Worm (Caenorhabditis elegans) whole organism, L4 larva: Measurements from ENCODE around the gene F45E10.2.

Experiments
- ZK546.5 ChIP-seq, 2 experiments: sonication (generic microtip); optimal IDR thresholded peaks; 2 replicates each; lab custom pipeline; 2017; ENCODE audit warnings: missing biosample characterization in 2 of 2, missing genetic modification characterization in 2 of 2
- ctbp-1 ChIP-seq: fragments of 200-800 bp; sonication (Bioruptor generic); IDR thresholded peaks from 2 replicates; pipeline ENCODE4 v1.3.6; 2022; ENCODE audit warnings: missing genetic modification reagents, missing genetic modification characterization, missing compliant biosample characterization
- dpl-1 ChIP-seq: fragments of 150-350 bp; optimal IDR thresholded peaks from 2 replicates; lab custom pipeline; 2014; ENCODE audit warnings: missing biosample characterization, missing genetic modification reagents, missing genetic modification characterization
- snpc-4 ChIP-seq: fragments of 150-350 bp; optimal IDR thresholded peaks from 2 replicates; lab custom pipeline; 2014; ENCODE audit warnings: missing biosample characterization, missing genetic modification characterization
- unc-39 ChIP-seq: sonication (generic microtip); optimal IDR thresholded peaks from 2 replicates; lab custom pipeline; 2017; ENCODE audit warnings: missing biosample characterization, missing genetic modification characterization

DNA sequence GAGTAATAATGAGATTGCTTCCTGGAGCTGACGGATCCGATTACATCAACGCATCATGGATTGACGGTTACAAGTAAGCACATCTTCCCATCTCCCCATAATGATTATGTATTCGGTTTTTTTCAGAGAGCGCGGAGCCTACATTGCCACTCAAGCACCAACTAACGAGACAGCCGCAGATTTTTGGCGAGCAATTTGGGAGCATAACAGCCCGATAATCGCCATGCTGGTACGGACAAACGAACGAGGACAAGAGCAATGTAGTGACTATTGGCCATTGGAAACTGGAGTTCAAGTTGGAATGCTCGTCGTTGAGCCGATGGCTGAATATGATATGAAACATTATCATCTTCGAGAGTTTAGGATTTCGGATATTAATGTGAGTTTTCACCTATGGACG, 44.2 kb downstream of the F45E10.2 start:
- no peak for TF ChIP-seq unc-39 (tag; lab: Kevin White, UChicago)
- no peak for TF ChIP-seq ZK546.5 (tag; optimal IDR thresholded peaks at IDR 0.05; lab: Kevin White, UChicago)
- no peak for TF ChIP-seq dpl-1 (GFP tag; lab: Kevin White, UChicago)
- TF ChIP-seq snpc-4 (tag; lab: Kevin White, UChicago), result no peak
- no peak for TF ChIP-seq ctbp-1 (GFP tag; lab: Robert Waterston, UW)
